Fruit fly (Drosophila melanogaster) whole organism, embryonic: Measurements from ENCODE around the gene Chd64.

ENCODE experiments used
- CG10543 ChIP-seq: fragments of 200-800 bp; sonication (Bioruptor generic); optimal IDR thresholded peaks from 3 replicates; lab custom pipeline; 2017; ENCODE audit warnings: missing biosample characterization, mild to moderate bottlenecking, missing genetic modification characterization, moderate library complexity
- CG11247 ChIP-seq: fragments of 200-800 bp; sonication (Bioruptor generic); IDR thresholded peaks from 2 replicates; pipeline ENCODE4 v1.3.6; 2022; ENCODE audit warnings: missing biosample characterization, missing genetic modification characterization
- CG12155 ChIP-seq: fragments of 200-800 bp; sonication (Bioruptor generic); optimal IDR thresholded peaks from 3 replicates; lab custom pipeline; 2016; ENCODE audit warnings: missing biosample characterization, missing genetic modification characterization
- CG12219 ChIP-seq: fragments of 200-800 bp; sonication (Bioruptor generic); optimal IDR thresholded peaks from 3 replicates; lab custom pipeline; 2018; ENCODE audit warnings: missing biosample characterization, mild to moderate bottlenecking, missing genetic modification characterization
- CG13775 ChIP-seq: fragments of 200-800 bp; sonication (Bioruptor generic); optimal IDR thresholded peaks from 3 replicates; lab custom pipeline; 2017; ENCODE audit warnings: missing biosample characterization, mild to moderate bottlenecking, missing genetic modification characterization
- CG17361 ChIP-seq: fragments of 200-800 bp; sonication (Bioruptor generic); IDR thresholded peaks from 3 replicates; pipeline ENCODE4 v1.3.6; 2022; ENCODE audit warnings: missing biosample characterization, missing genetic modification characterization
- CG1792 ChIP-seq: fragments of 200-800 bp; sonication (Bioruptor generic); optimal IDR thresholded peaks from 2 replicates; lab custom pipeline; 2016; ENCODE audit warnings: missing biosample characterization, missing genetic modification characterization
- CG18599 ChIP-seq: fragments of 200-800 bp; sonication (Bioruptor generic); optimal IDR thresholded peaks from 3 replicates; lab custom pipeline; 2017; ENCODE audit warnings: missing biosample characterization, missing genetic modification characterization, mild to moderate bottlenecking, moderate library complexity, missing genetic modification reagents
- CG18619 ChIP-seq: fragments of 200-800 bp; sonication (Bioruptor generic); optimal IDR thresholded peaks from 3 replicates; lab custom pipeline; 2017; ENCODE audit warnings: missing biosample characterization, mild to moderate bottlenecking, missing genetic modification characterization
- CG2875 ChIP-seq: fragments of 200-800 bp; sonication (Bioruptor generic); optimal IDR thresholded peaks from 2 replicates; lab custom pipeline; 2017; ENCODE audit warnings: missing biosample characterization, mild to moderate bottlenecking, missing genetic modification characterization, missing genetic modification reagents
- CG30431 ChIP-seq: fragments of 200-800 bp; sonication (Bioruptor generic); optimal IDR thresholded peaks from 2 replicates; lab custom pipeline; 2017; ENCODE audit warnings: missing biosample characterization, missing genetic modification characterization
- CG31388 ChIP-seq: fragments of 200-800 bp; sonication (Bioruptor generic); optimal IDR thresholded peaks from 2 replicates; lab custom pipeline; 2016; ENCODE audit warnings: missing biosample characterization, missing genetic modification characterization
- CG32532 ChIP-seq: fragments of 200-800 bp; sonication (Bioruptor generic); IDR thresholded peaks from 2 replicates; pipeline ENCODE4 v1.3.6; 2022; ENCODE audit warnings: missing biosample characterization, missing genetic modification characterization
- CG32767 ChIP-seq: fragments of 200-800 bp; sonication (Bioruptor generic); IDR thresholded peaks from 2 replicates; pipeline ENCODE4 v1.3.6; 2022; ENCODE audit warnings: missing biosample characterization, missing genetic modification characterization
- CG3281 ChIP-seq: fragments of 200-800 bp; sonication (Bioruptor generic); optimal IDR thresholded peaks from 3 replicates; lab custom pipeline; 2017; ENCODE audit warnings: missing biosample characterization, mild to moderate bottlenecking, missing genetic modification characterization
- CG33213 ChIP-seq: fragments of 200-800 bp; sonication (Bioruptor generic); optimal IDR thresholded peaks from 3 replicates; lab custom pipeline; 2016; ENCODE audit warnings: missing biosample characterization, missing genetic modification characterization
- CG33557 ChIP-seq: fragments of 200-800 bp; sonication (Bioruptor generic); optimal IDR thresholded peaks from 2 replicates; lab custom pipeline; 2019; ENCODE audit warnings: missing biosample characterization, mild to moderate bottlenecking, missing genetic modification characterization, moderate library complexity
- CG34376 ChIP-seq: fragments of 200-800 bp; sonication (Bioruptor generic); optimal IDR thresholded peaks from 2 replicates; lab custom pipeline; 2018; ENCODE audit warnings: missing biosample characterization, mild to moderate bottlenecking, missing genetic modification characterization
- CG3726 ChIP-seq: fragments of 200-800 bp; sonication (Bioruptor generic); IDR thresholded peaks from 3 replicates; pipeline ENCODE4, ENCODE4 v1.3.6; 2022; ENCODE audit warnings: missing biosample characterization, missing genetic modification characterization
- CG6854 ChIP-seq: fragments of 200-800 bp; sonication (Bioruptor generic); optimal IDR thresholded peaks from 3 replicates; lab custom pipeline; 2017; ENCODE audit warnings: missing biosample characterization, mild to moderate bottlenecking, missing genetic modification characterization
- CG7271 ChIP-seq: fragments of 200-800 bp; sonication (Bioruptor generic); optimal IDR thresholded peaks from 2 replicates; lab custom pipeline; 2018; ENCODE audit warnings: missing biosample characterization, mild to moderate bottlenecking, missing genetic modification characterization, moderate library complexity
- CG7839 ChIP-seq: fragments of 200-800 bp; sonication (Bioruptor generic); optimal IDR thresholded peaks from 3 replicates; lab custom pipeline; 2018; ENCODE audit warnings: missing biosample characterization, mild to moderate bottlenecking, missing genetic modification characterization, moderate library complexity
- CG7987 ChIP-seq: fragments of 200-800 bp; sonication (Bioruptor generic); optimal IDR thresholded peaks from 2 replicates; lab custom pipeline; 2018; ENCODE audit warnings: missing biosample characterization, mild to moderate bottlenecking, missing genetic modification characterization, moderate library complexity
- CG9932 ChIP-seq: fragments of 200-800 bp; sonication (Bioruptor generic); IDR thresholded peaks from 2 replicates; pipeline ENCODE4 v1.3.6; 2022; ENCODE audit warnings: missing biosample characterization, missing genetic modification characterization
- Dp ChIP-seq: fragments of 200-800 bp; sonication (Bioruptor generic); optimal IDR thresholded peaks from 2 replicates; lab custom pipeline; 2018; ENCODE audit warnings: missing biosample characterization, mild to moderate bottlenecking, missing genetic modification characterization, moderate library complexity
- E2f2 ChIP-seq: fragments of 200-800 bp; sonication (Bioruptor generic); IDR thresholded peaks from 2 replicates; pipeline ENCODE4 v1.3.6; 2022; ENCODE audit warnings: missing biosample characterization, missing genetic modification characterization
- HmgZ ChIP-seq: fragments of 200-800 bp; sonication (Bioruptor generic); optimal IDR thresholded peaks from 2 replicates; lab custom pipeline; 2018; ENCODE audit warnings: missing biosample characterization, mild to moderate bottlenecking, missing genetic modification characterization
- Lpt ChIP-seq: fragments of >200 bp; optimal IDR thresholded peaks from 2 replicates; lab custom pipeline; 2018; ENCODE audit warnings: missing biosample characterization, missing genetic modification characterization
- Neu2 ChIP-seq: fragments of 200-800 bp; sonication (Bioruptor generic); optimal IDR thresholded peaks from 3 replicates; lab custom pipeline; 2016; ENCODE audit warnings: missing biosample characterization, missing genetic modification characterization, borderline replicate concordance
- Nf-YB ChIP-seq: fragments of 200-800 bp; sonication (Bioruptor generic); optimal IDR thresholded peaks from 3 replicates; lab custom pipeline; 2019; ENCODE audit warnings: missing biosample characterization, mild to moderate bottlenecking, missing genetic modification characterization, moderate library complexity
- PHDP ChIP-seq: fragments of 200-800 bp; sonication (Bioruptor generic); optimal IDR thresholded peaks from 3 replicates; lab custom pipeline; 2018; ENCODE audit warnings: missing biosample characterization, mild to moderate bottlenecking, missing genetic modification characterization, moderate library complexity
- Xbp1 ChIP-seq: fragments of 200-800 bp; sonication (Bioruptor generic); optimal IDR thresholded peaks from 3 replicates; lab custom pipeline; 2016; ENCODE audit warnings: missing biosample characterization, mild to moderate bottlenecking, missing genetic modification characterization
- Xrp1 ChIP-seq: fragments of 200-800 bp; sonication (Bioruptor generic); IDR thresholded peaks from 2 replicates; pipeline ENCODE4 v1.3.6; 2022; ENCODE audit warnings: missing biosample characterization, missing genetic modification characterization
- amos ChIP-seq: fragments of 200-800 bp; sonication (Bioruptor generic); IDR thresholded peaks from 2 replicates; pipeline ENCODE4 v1.3.6; 2022; ENCODE audit warnings: missing biosample characterization, missing genetic modification characterization; ENCODE audit not compliant: partially characterized antibody
- br ChIP-seq: fragments of >200 bp; optimal IDR thresholded peaks from 2 replicates; lab custom pipeline; 2017
- chif ChIP-seq, 2 experiments: fragments of 200-800 bp; sonication (Bioruptor generic); optimal IDR thresholded peaks; 3 replicates each; lab custom pipeline; 2016; ENCODE audit warnings: missing biosample characterization in 2 of 2, missing genetic modification characterization in 2 of 2
- ci ChIP-seq: fragments of 200-800 bp; sonication (Bioruptor generic); IDR thresholded peaks from 3 replicates; pipeline ENCODE4 v1.3.6; 2022; ENCODE audit warnings: missing biosample characterization, missing genetic modification characterization
- crc ChIP-seq: fragments of 200-800 bp; sonication (Bioruptor generic); optimal IDR thresholded peaks from 2 replicates; lab custom pipeline; 2016; ENCODE audit warnings: missing biosample characterization, missing genetic modification characterization
- dmrt99B ChIP-seq: fragments of 200-800 bp; sonication (Bioruptor generic); optimal IDR thresholded peaks from 2 replicates; lab custom pipeline; 2018; ENCODE audit warnings: missing biosample characterization, mild to moderate bottlenecking, missing genetic modification characterization, moderate library complexity
- dysf ChIP-seq: fragments of 200-800 bp; sonication (Bioruptor generic); IDR thresholded peaks from 3 replicates; pipeline ENCODE4 v1.3.6; 2022; ENCODE audit warnings: missing biosample characterization, missing genetic modification characterization
- en ChIP-seq: fragments of 200-800 bp; sonication (Bioruptor generic); optimal IDR thresholded peaks from 2 replicates; lab custom pipeline; 2016; ENCODE audit warnings: missing biosample characterization, missing genetic modification characterization
- eve ChIP-seq, 2 experiments: fragments of >200 bp; optimal IDR thresholded peaks; 2 replicates each; lab custom pipeline; 2017; ENCODE audit warnings: missing biosample characterization in 2 of 2, missing genetic modification characterization in 2 of 2
- gcm ChIP-seq: fragments of 200-800 bp; sonication (Bioruptor generic); optimal IDR thresholded peaks from 2 replicates; lab custom pipeline; 2019; ENCODE audit warnings: missing biosample characterization, mild to moderate bottlenecking, missing genetic modification characterization, moderate library complexity
- hb ChIP-seq: fragments of 200-800 bp; sonication (Bioruptor generic); IDR thresholded peaks from 3 replicates; pipeline ENCODE4 v1.3.6; 2022; ENCODE audit warnings: missing biosample characterization, missing genetic modification characterization; ENCODE audit not compliant: partially characterized antibody
- hbn ChIP-seq: fragments of 200-800 bp; sonication (Bioruptor generic); IDR thresholded peaks from 2 replicates; pipeline ENCODE4 v1.3.6; 2022; ENCODE audit warnings: missing biosample characterization, missing genetic modification characterization; ENCODE audit not compliant: partially characterized antibody
- nom ChIP-seq: fragments of 200-800 bp; sonication (Bioruptor generic); optimal IDR thresholded peaks from 2 replicates; lab custom pipeline; 2017; ENCODE audit warnings: missing biosample characterization, missing genetic modification characterization, mild to moderate bottlenecking, moderate library complexity, missing genetic modification reagents
- pfk ChIP-seq: fragments of 200-800 bp; sonication (Bioruptor generic); optimal IDR thresholded peaks from 2 replicates; lab custom pipeline; 2018; ENCODE audit warnings: missing biosample characterization, mild to moderate bottlenecking, missing genetic modification characterization, moderate library complexity
- psq ChIP-seq: fragments of 200-800 bp; sonication (Bioruptor generic); optimal IDR thresholded peaks from 2 replicates; lab custom pipeline; 2017; ENCODE audit warnings: missing biosample characterization, missing genetic modification characterization
- sc ChIP-seq, 3 experiments: fragments of >200 bp in 2 of 3; fragments of 200-800 bp in 1 of 3; sonication (Bioruptor generic) in 1 of 3; optimal IDR thresholded peaks; 2 replicates in 2 of 3; 3 replicates in 1 of 3; lab custom pipeline; 2017; ENCODE audit warnings: mild to moderate bottlenecking in 1 of 3, missing biosample characterization in 1 of 3, missing genetic modification characterization in 1 of 3, missing genetic modification reagents in 1 of 3
- unc-4 ChIP-seq: fragments of 200-800 bp; sonication (Bioruptor generic); IDR thresholded peaks from 2 replicates; pipeline ENCODE4 v1.3.6; 2022; ENCODE audit warnings: missing biosample characterization, missing genetic modification characterization; ENCODE audit not compliant: partially characterized antibody
- wor ChIP-seq: fragments of 200-800 bp; sonication (Bioruptor generic); IDR thresholded peaks from 2 replicates; pipeline ENCODE4 v1.3.6; 2022; ENCODE audit warnings: missing biosample characterization, missing genetic modification characterization

The Chd64 gene

dm6 chr3L:4158361-4158760, 36.2 kb upstream of the Chd64 start (continued):
- no peak for TF ChIP-seq CG31388 (GFP tag; lab: Kevin White, UChicago)
- no peak for TF ChIP-seq CG7987
- no peak for TF ChIP-seq CG6854 (GFP tag; lab: Kevin White, UChicago)
- no peak for TF ChIP-seq CG11247
- TF ChIP-seq amos (GFP tag; lab: Robert Waterston, UW): no peak
- TF ChIP-seq dysf (GFP tag; lab: Robert Waterston, UW): no peak
- TF ChIP-seq CG7271 (tag; lab: Kevin White, UChicago): peak; percentile 59
- TF ChIP-seq Lpt (GFP tag; lab: Kevin White, UChicago): no peak
- peak; percentile 22 for TF ChIP-seq CG33557 (GFP tag; lab: Kevin White, UChicago)
- peak; percentile 19 for TF ChIP-seq nom
- no peak for TF ChIP-seq CG17361 (GFP tag; lab: Robert Waterston, UW)
- TF ChIP-seq dmrt99B: no peak
- no peak for TF ChIP-seq Dp (GFP tag; lab: Kevin White, UChicago)
- TF ChIP-seq CG3281 (GFP tag; lab: Kevin White, UChicago): no peak
- no peak for TF ChIP-seq pfk (GFP tag; lab: Kevin White, UChicago)
- TF ChIP-seq CG13775 (GFP tag; lab: Kevin White, UChicago): peak; percentile 21
- no peak for TF ChIP-seq CG9932 (GFP tag; lab: Robert Waterston, UW)
- peak; percentile 19 for TF ChIP-seq Xbp1 (GFP tag; lab: Kevin White, UChicago)
- no peak for TF ChIP-seq wor (GFP tag; lab: Robert Waterston, UW)
- no peak for TF ChIP-seq CG12219 (GFP tag; lab: Kevin White, UChicago)
- peak in 1 of 2 experiments; percentile 17 for TF ChIP-seq eve (GFP tag; optimal IDR thresholded peaks at IDR 0.05; lab: Kevin White, UChicago)
- no peak for TF ChIP-seq CG1792
- no peak for TF ChIP-seq CG7839 (tag; lab: Kevin White, UChicago)
- TF ChIP-seq CG18599 (GFP tag; lab: Kevin White, UChicago): no peak
- no peak for TF ChIP-seq E2f2 (GFP tag; lab: Robert Waterston, UW)
- no peak for TF ChIP-seq crc (GFP tag; lab: Kevin White, UChicago)
- peak; percentile 44 for TF ChIP-seq CG30431 (GFP tag; lab: Kevin White, UChicago)
- no peak for TF ChIP-seq CG33213 (GFP tag; lab: Kevin White, UChicago)
- no peak for TF ChIP-seq psq
- TF ChIP-seq unc-4: no peak
- no peak for TF ChIP-seq en (GFP tag; lab: Kevin White, UChicago)
- TF ChIP-seq Neu2: no peak
- TF ChIP-seq CG12155 (GFP tag; lab: Kevin White, UChicago): no peak
- no peak for TF ChIP-seq CG3726 (GFP tag; lab: Robert Waterston, UW)
- TF ChIP-seq CG32767 (GFP tag; lab: Robert Waterston, UW): no peak
- no peak for TF ChIP-seq br
- no peak for TF ChIP-seq HmgZ
- TF ChIP-seq hb (GFP tag; lab: Robert Waterston, UW): no peak
- TF ChIP-seq gcm (GFP tag; lab: Kevin White, UChicago): no peak
- TF ChIP-seq Nf-YB (GFP tag; lab: Kevin White, UChicago): no peak
- TF ChIP-seq CG2875 (GFP tag; lab: Kevin White, UChicago): no peak
- no peak for TF ChIP-seq CG10543 (GFP tag; lab: Kevin White, UChicago)
- TF ChIP-seq hbn (GFP tag; lab: Robert Waterston, UW): no peak
- no peak for TF ChIP-seq CG32532 (GFP tag; lab: Robert Waterston, UW)
- TF ChIP-seq ci (GFP tag; lab: Robert Waterston, UW): 0 out of 3 replicates have a peak, but pooled peaks have one; percentile 25
- no peak for TF ChIP-seq PHDP
- TF ChIP-seq chif (GFP tag; optimal IDR thresholded peaks at IDR 0.05; lab: Kevin White, UChicago): peak in 1 of 2 experiments; percentile 23
- no peak for TF ChIP-seq sc (optimal IDR thresholded peaks at IDR 0.05; lab: Kevin White, UChicago)
- peak; percentile 14 for TF ChIP-seq sc (GFP tag; optimal IDR thresholded peaks at IDR 0.05; lab: Kevin White, UChicago)
- TF ChIP-seq CG18619 (GFP tag; lab: Kevin White, UChicago): no peak
- TF ChIP-seq CG34376 (GFP tag; lab: Kevin White, UChicago): no peak
- TF ChIP-seq Xrp1 (GFP tag; lab: Robert Waterston, UW): peak; percentile 76
